Worm (Caenorhabditis elegans) whole organism, L4 larva: Measurements from ENCODE around the gene ser-2.
A peak's percentile ranks its signal among the peaks of the same experiment; 100 is the strongest.

Experiments
- F10B5.3 ChIP-seq: sonication (generic microtip); optimal IDR thresholded peaks from 2 replicates; lab custom pipeline; 2016; ENCODE audit warnings: mild to moderate bottlenecking, missing genetic modification characterization, missing compliant biosample characterization
- F49E8.2 ChIP-seq: sonication (generic microtip); optimal IDR thresholded peaks from 2 replicates; lab custom pipeline; 2016; ENCODE audit warnings: missing compliant biosample characterization, mild to moderate bottlenecking, missing genetic modification characterization, borderline replicate concordance
- T20F7.1 ChIP-seq: fragments of 200-800 bp; sonication (Bioruptor generic); optimal IDR thresholded peaks from 2 replicates; lab custom pipeline; 2018; ENCODE audit warnings: mild to moderate bottlenecking, missing genetic modification characterization, missing compliant biosample characterization
- T26A8.4 ChIP-seq: fragments of 200-800 bp; sonication (Bioruptor generic); IDR thresholded peaks from 2 replicates; pipeline ENCODE4 v1.3.6; 2022; ENCODE audit warnings: missing genetic modification characterization, missing compliant biosample characterization
- Y105C5A.15 ChIP-seq: fragments of 200-800 bp; sonication (Bioruptor generic); IDR thresholded peaks from 2 replicates; pipeline ENCODE4 v1.3.6; 2022; ENCODE audit warnings: missing genetic modification characterization, missing compliant biosample characterization
- ZK337.2 ChIP-seq: fragments of 200-800 bp; sonication (Bioruptor generic); IDR thresholded peaks from 2 replicates; pipeline ENCODE4 v1.3.6; 2022; ENCODE audit warnings: missing genetic modification reagents, missing genetic modification characterization, missing compliant biosample characterization
- ZK546.5 ChIP-seq, 2 experiments: sonication (generic microtip); optimal IDR thresholded peaks; 2 replicates each; lab custom pipeline; 2017; ENCODE audit warnings: missing biosample characterization in 2 of 2, missing genetic modification characterization in 2 of 2
- aly-2 ChIP-seq: sonication (generic microtip); optimal IDR thresholded peaks from 2 replicates; lab custom pipeline; 2018; ENCODE audit warnings: missing biosample characterization, missing genetic modification characterization
- arid-1 ChIP-seq: fragments of 200-800 bp; sonication (Bioruptor generic); conservative IDR thresholded peaks from 2 replicates; pipeline ENCODE4 v1.3.6; 2022; ENCODE audit warnings: missing genetic modification reagents, missing genetic modification characterization, missing compliant biosample characterization
- attf-4 ChIP-seq: sonication (generic microtip); optimal IDR thresholded peaks from 3 replicates; lab custom pipeline; 2017; ENCODE audit warnings: missing biosample characterization, missing genetic modification characterization
- ceh-20 ChIP-seq: fragments of 200-800 bp; sonication (Bioruptor generic); IDR thresholded peaks from 2 replicates; pipeline ENCODE4 v1.3.6; 2022; ENCODE audit warnings: missing genetic modification reagents, missing genetic modification characterization, missing compliant biosample characterization
- ceh-32 ChIP-seq: sonication (generic microtip); optimal IDR thresholded peaks from 2 replicates; lab custom pipeline; 2016; ENCODE audit warnings: mild to moderate bottlenecking, missing genetic modification characterization, missing compliant biosample characterization; ENCODE audit not compliant: poor library complexity
- ceh-44 ChIP-seq: fragments of 200-800 bp; sonication (Bioruptor generic); IDR thresholded peaks from 2 replicates; pipeline ENCODE4 v1.3.6; 2022; ENCODE audit warnings: missing genetic modification reagents, missing genetic modification characterization, missing compliant biosample characterization
- ceh-62 ChIP-seq: sonication (generic microtip); optimal IDR thresholded peaks from 2 replicates; lab custom pipeline; 2017; ENCODE audit warnings: missing biosample characterization, missing genetic modification characterization
- dmd-6 ChIP-seq: fragments of 200-800 bp; sonication (Bioruptor generic); IDR thresholded peaks from 2 replicates; pipeline ENCODE4 v1.3.6; 2022; ENCODE audit warnings: missing genetic modification reagents, missing genetic modification characterization, missing compliant biosample characterization
- dmd-9 ChIP-seq: fragments of 200-800 bp; sonication (Bioruptor generic); IDR thresholded peaks from 2 replicates; pipeline ENCODE4 v1.3.6; 2022; ENCODE audit warnings: missing genetic modification reagents, missing genetic modification characterization, missing compliant biosample characterization
- egl-27 ChIP-seq: sonication (generic microtip); optimal IDR thresholded peaks from 3 replicates; lab custom pipeline; 2017; ENCODE audit warnings: missing biosample characterization, missing genetic modification reagents, missing genetic modification characterization
- gei-8 ChIP-seq: fragments of 200-800 bp; sonication (Bioruptor generic); optimal IDR thresholded peaks from 2 replicates; lab custom pipeline; 2018; ENCODE audit warnings: mild to moderate bottlenecking, missing genetic modification characterization, missing compliant biosample characterization
- hif-1 ChIP-seq, 2 experiments: sonication (generic microtip); optimal IDR thresholded peaks; 2 replicates each; lab custom pipeline; 2016 to 2017; ENCODE audit warnings: missing compliant biosample characterization in 2 of 2, missing genetic modification characterization in 2 of 2, missing genetic modification reagents in 2 of 2, missing genotype in 2 of 2, mild to moderate bottlenecking in 1 of 2
- hlh-30 ChIP-seq: sonication (generic microtip); optimal IDR thresholded peaks from 2 replicates; lab custom pipeline; 2017; ENCODE audit warnings: antibody characterized with exemption, mild to moderate bottlenecking, missing genetic modification characterization, missing compliant biosample characterization; ENCODE audit not compliant: insufficient read depth
- hmg-1.1 ChIP-seq: fragments of 200-800 bp; sonication (Bioruptor generic); IDR thresholded peaks from 2 replicates; pipeline ENCODE4 v1.3.6; 2022; ENCODE audit warnings: missing genetic modification reagents, missing genetic modification characterization, missing compliant biosample characterization
- jun-1 ChIP-seq: fragments of 150-350 bp; optimal IDR thresholded peaks from 2 replicates; lab custom pipeline; 2014; ENCODE audit warnings: missing biosample characterization, missing genetic modification reagents, missing genetic modification characterization
- lin-29 ChIP-seq: fragments of 200-800 bp; sonication (Bioruptor generic); IDR thresholded peaks from 2 replicates; pipeline ENCODE4 v1.3.6; 2022; ENCODE audit warnings: missing genetic modification reagents, missing genetic modification characterization, missing compliant biosample characterization
- lin-38 ChIP-seq: fragments of 200-800 bp; sonication (Bioruptor generic); IDR thresholded peaks from 2 replicates; pipeline ENCODE4 v1.3.6; 2022; ENCODE audit warnings: missing genetic modification reagents, missing genetic modification characterization, missing compliant biosample characterization
- madf-5 ChIP-seq, 2 experiments: fragments of 200-800 bp; sonication (Bioruptor generic); IDR thresholded peaks; 2 replicates each; pipeline ENCODE4 v1.3.6; 2022; ENCODE audit warnings: missing compliant biosample characterization in 2 of 2, missing genetic modification characterization in 2 of 2
- madf-9 ChIP-seq: fragments of 200-800 bp; sonication (Bioruptor generic); conservative IDR thresholded peaks from 2 replicates; pipeline ENCODE4 v1.3.6; 2022; ENCODE audit warnings: missing genetic modification reagents, missing genetic modification characterization, missing compliant biosample characterization
- mdt-29 ChIP-seq: fragments of 200-800 bp; sonication (Bioruptor generic); IDR thresholded peaks from 2 replicates; pipeline ENCODE4 v1.3.6; 2022; ENCODE audit warnings: missing genetic modification reagents, missing genetic modification characterization, missing compliant biosample characterization
- mep-1 ChIP-seq: fragments of 150-350 bp; sonication (generic microtip); optimal IDR thresholded peaks from 3 replicates; lab custom pipeline; 2014; ENCODE audit warnings: missing biosample characterization, missing genetic modification characterization
- mes-2 ChIP-seq: sonication (generic microtip); optimal IDR thresholded peaks from 2 replicates; lab custom pipeline; 2016; ENCODE audit warnings: missing genotype, mild to moderate bottlenecking, missing genetic modification characterization, missing compliant biosample characterization; ENCODE audit not compliant: poor library complexity, severe bottlenecking
- mxl-2 ChIP-seq: fragments of 200-800 bp; sonication (Bioruptor generic); conservative IDR thresholded peaks from 2 replicates; pipeline ENCODE4 v1.3.6; 2022; ENCODE audit warnings: missing genetic modification reagents, missing genetic modification characterization, missing compliant biosample characterization
- mxl-3 ChIP-seq: fragments of 200-800 bp; sonication (Bioruptor generic); optimal IDR thresholded peaks from 2 replicates; lab custom pipeline; 2018; ENCODE audit warnings: mild to moderate bottlenecking, missing genetic modification characterization, missing compliant biosample characterization
- nhr-102 ChIP-seq: sonication (generic microtip); optimal IDR thresholded peaks from 2 replicates; lab custom pipeline; 2016; ENCODE audit warnings: mild to moderate bottlenecking, missing genetic modification characterization, moderate library complexity, missing compliant biosample characterization
- nhr-11 ChIP-seq: fragments of 150-350 bp; optimal IDR thresholded peaks from 2 replicates; lab custom pipeline; 2014; ENCODE audit warnings: missing biosample characterization, missing genetic modification characterization
- nhr-111 ChIP-seq: fragments of 200-800 bp; sonication (Bioruptor generic); optimal IDR thresholded peaks from 2 replicates; lab custom pipeline; 2018; ENCODE audit warnings: mild to moderate bottlenecking, missing genetic modification characterization, missing compliant biosample characterization
- nhr-25 ChIP-seq: sonication (generic microtip); optimal IDR thresholded peaks from 2 replicates; lab custom pipeline; 2017; ENCODE audit warnings: missing genetic modification characterization, mild to moderate bottlenecking, missing compliant biosample characterization, antibody characterized with exemption, moderate library complexity, borderline replicate concordance; ENCODE audit not compliant: insufficient read depth
- nhr-48 ChIP-seq: sonication (generic microtip); optimal IDR thresholded peaks from 2 replicates; lab custom pipeline; 2016; ENCODE audit warnings: mild to moderate bottlenecking, missing genetic modification characterization, missing compliant biosample characterization
- nhr-76 ChIP-seq: fragments of 150-350 bp; optimal IDR thresholded peaks from 2 replicates; lab custom pipeline; 2014; ENCODE audit warnings: missing biosample characterization, missing genetic modification characterization
- pha-4 ChIP-seq, 2 experiments: fragments of 150-350 bp in 1 of 2; fragments of 200-800 bp in 1 of 2; sonication (Bioruptor generic) in 1 of 2; IDR thresholded peaks in 1 of 2; optimal IDR thresholded peaks in 1 of 2; 2 replicates each; pipeline versions ENCODE4 v1.3.6 to Lab custom; 2014 to 2022; ENCODE audit warnings: missing genetic modification characterization in 2 of 2, missing genetic modification reagents in 2 of 2, missing biosample characterization in 1 of 2, missing compliant biosample characterization in 1 of 2
- pqm-1 ChIP-seq: sonication (generic microtip); optimal IDR thresholded peaks from 2 replicates; lab custom pipeline; 2017; ENCODE audit warnings: missing biosample characterization, missing genetic modification characterization
- rbr-2 ChIP-seq: sonication (generic microtip); optimal IDR thresholded peaks from 2 replicates; lab custom pipeline; 2016; ENCODE audit warnings: missing genotype, missing genetic modification characterization, missing compliant biosample characterization
- sdz-12 ChIP-seq: fragments of 200-800 bp; sonication (Bioruptor generic); optimal IDR thresholded peaks from 2 replicates; lab custom pipeline; 2018; ENCODE audit warnings: mild to moderate bottlenecking, missing genetic modification characterization, missing compliant biosample characterization
- set-16 ChIP-seq: fragments of 200-800 bp; sonication (Bioruptor generic); IDR thresholded peaks from 2 replicates; pipeline ENCODE4 v1.3.6; 2022; ENCODE audit warnings: missing genetic modification reagents, missing genetic modification characterization, missing compliant biosample characterization
- unc-130 ChIP-seq: sonication (generic microtip); optimal IDR thresholded peaks from 2 replicates; lab custom pipeline; 2016; ENCODE audit warnings: missing genetic modification reagents, missing genetic modification characterization, missing compliant biosample characterization
- vab-7 ChIP-seq: fragments of 200-800 bp; sonication (Bioruptor generic); IDR thresholded peaks from 2 replicates; pipeline ENCODE4 v1.3.6; 2022; ENCODE audit warnings: missing genetic modification reagents, missing genetic modification characterization, missing compliant biosample characterization
- zag-1 ChIP-seq: fragments of 150-350 bp; optimal IDR thresholded peaks from 2 replicates; lab custom pipeline; 2014; ENCODE audit warnings: missing biosample characterization, missing genetic modification characterization
- ztf-11 ChIP-seq: fragments of 150-350 bp; optimal IDR thresholded peaks from 2 replicates; lab custom pipeline; 2014; ENCODE audit warnings: missing biosample characterization, missing genetic modification characterization
- ztf-7 ChIP-seq: fragments of 150-350 bp; optimal IDR thresholded peaks from 2 replicates; lab custom pipeline; 2014; ENCODE audit warnings: missing biosample characterization, missing genetic modification characterization

Gene ser-2

DNA sequence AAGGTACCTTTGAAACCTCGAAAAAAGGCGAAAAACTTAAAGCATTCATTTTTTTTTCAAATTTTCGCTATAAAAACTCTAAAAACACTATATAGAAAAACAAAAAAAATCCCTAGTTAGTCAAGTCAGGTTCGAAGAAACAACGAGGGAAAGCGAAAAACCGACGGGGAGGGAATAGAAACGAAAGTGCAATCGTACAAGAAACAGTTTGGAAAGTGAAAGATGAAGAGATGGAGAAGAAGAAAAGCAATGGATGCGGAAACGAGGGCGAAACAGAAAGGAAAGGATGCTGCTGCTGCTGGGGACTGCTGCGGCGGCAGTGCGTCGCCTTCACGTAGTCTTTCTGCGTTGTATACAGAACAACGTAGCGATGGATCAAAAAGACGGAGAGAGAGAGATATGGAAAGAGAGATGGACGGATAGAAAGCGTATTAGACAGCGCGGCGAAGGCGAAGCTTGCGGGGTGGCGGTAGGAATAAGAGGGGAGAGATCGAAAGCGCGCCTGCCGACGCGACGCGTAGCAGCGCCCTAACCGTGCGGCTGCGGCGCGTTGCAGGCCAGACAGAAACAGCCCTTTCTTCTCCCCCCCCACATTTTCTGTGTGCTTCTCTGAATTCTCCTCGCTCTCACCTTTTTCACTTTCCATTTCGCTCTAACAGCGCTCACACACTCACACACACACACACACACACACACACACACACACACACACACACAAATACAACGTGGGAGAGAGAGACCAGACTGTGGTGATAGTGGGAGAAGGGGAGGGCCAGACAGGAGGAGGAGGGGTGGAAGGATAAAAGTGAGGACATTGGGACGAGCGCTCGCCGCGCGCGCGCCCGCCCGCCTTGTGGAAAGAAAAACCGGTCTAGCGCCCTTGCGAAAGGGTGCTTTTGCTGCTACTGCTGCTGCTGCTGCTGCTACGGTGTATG lies 27.7 kb downstream of the ser-2 start (continued):
- no peak for TF ChIP-seq ceh-62 (tag; lab: Kevin White, UChicago)
- peak; percentile 49 for TF ChIP-seq gei-8 (GFP tag; lab: Kevin White, UChicago)
- peak; percentile 52; the same call in 1 of the 2 replicates for TF ChIP-seq mxl-2 (GFP tag; lab: Robert Waterston, UW)
- no peak for TF ChIP-seq ztf-7 (tag; lab: Kevin White, UChicago)
- TF ChIP-seq aly-2: no peak
- TF ChIP-seq ztf-11 (tag; lab: Kevin White, UChicago): no peak
- TF ChIP-seq sdz-12 (GFP tag; lab: Kevin White, UChicago): no peak
- TF ChIP-seq egl-27 (tag; lab: Kevin White, UChicago): no peak
- TF ChIP-seq nhr-48: peak; percentile 96
- TF ChIP-seq set-16 (GFP tag; lab: Robert Waterston, UW): peak; percentile 99
- peak; percentile 85 for TF ChIP-seq nhr-25
- TF ChIP-seq madf-9 (GFP tag; lab: Robert Waterston, UW): peak; percentile 88
- peak; percentile 90 for TF ChIP-seq hlh-30 (tag; lab: Kevin White, UChicago)
- no peak for TF ChIP-seq nhr-111 (GFP tag; lab: Kevin White, UChicago)
- TF ChIP-seq attf-4 (tag; lab: Kevin White, UChicago): no peak
- no peak for TF ChIP-seq nhr-76
- TF ChIP-seq dmd-6 (GFP tag; lab: Robert Waterston, UW): peak; percentile 82
- TF ChIP-seq F10B5.3: peak; percentile 28
- no peak for TF ChIP-seq ZK546.5 (tag; optimal IDR thresholded peaks at IDR 0.05; lab: Kevin White, UChicago)
- TF ChIP-seq T20F7.1: no peak
- TF ChIP-seq ceh-32 (tag; lab: Kevin White, UChicago): no peak
- peak; percentile 90 for TF ChIP-seq pha-4 (GFP tag; IDR thresholded peaks at IDR 0.05; lab: Robert Waterston, UW)
- TF ChIP-seq pha-4 (tag; optimal IDR thresholded peaks at IDR 0.05; lab: Kevin White, UChicago): peak; percentile 72
- TF ChIP-seq madf-5 (GFP tag; IDR thresholded peaks at IDR 0.05; lab: Robert Waterston, UW): no peak
- no peak for TF ChIP-seq zag-1
- TF ChIP-seq mxl-3 (GFP tag; lab: Kevin White, UChicago): peak; percentile 98
- TF ChIP-seq ceh-20 (GFP tag; lab: Robert Waterston, UW): peak; percentile 54
- TF ChIP-seq hmg-1.1 (GFP tag; lab: Robert Waterston, UW): peak; percentile 81
- peak; percentile 59 for TF ChIP-seq jun-1
- peak; percentile 75 for TF ChIP-seq rbr-2 (tag; lab: Kevin White, UChicago)
- TF ChIP-seq F49E8.2 (tag; lab: Kevin White, UChicago): no peak
- TF ChIP-seq ceh-44 (GFP tag; lab: Robert Waterston, UW): no peak
- TF ChIP-seq lin-38: peak; percentile 42
- no peak for TF ChIP-seq pqm-1
- peak in 1 of 2 experiments; percentile 77 for TF ChIP-seq hif-1 (tag; optimal IDR thresholded peaks at IDR 0.05; lab: Kevin White, UChicago)
- no peak for TF ChIP-seq Y105C5A.15 (GFP tag; lab: Robert Waterston, UW)
- TF ChIP-seq vab-7: no peak
- no peak for TF ChIP-seq mdt-29
- peak; percentile 86; the same call in 1 of the 2 replicates for TF ChIP-seq T26A8.4 (GFP tag; lab: Robert Waterston, UW)
- peak; percentile 89 for TF ChIP-seq nhr-102 (tag; lab: Kevin White, UChicago)
- TF ChIP-seq ZK337.2 (GFP tag; lab: Robert Waterston, UW): no peak
- no peak for TF ChIP-seq lin-29 (GFP tag; lab: Robert Waterston, UW)
- TF ChIP-seq mep-1 (tag; lab: Kevin White, UChicago): peak; percentile 95
- peak; percentile 70 for TF ChIP-seq mes-2
- no peak for TF ChIP-seq unc-130 (GFP tag; lab: Kevin White, UChicago)
- peak; percentile 60 for TF ChIP-seq arid-1
- TF ChIP-seq dmd-9: no peak
- peak; percentile 87 for TF ChIP-seq nhr-11 (tag; lab: Kevin White, UChicago)
